Fruit fly (Drosophila melanogaster): ENCODE measurements around the gene CG6168.

dm6 chr3L:11367797-11368196, 46.3 kb upstream of the CG6168 start:
- no peak for TF ChIP-seq CG15710 (tag; optimal IDR thresholded peaks at IDR 0.05)
- peak; percentile 1 for TF ChIP-seq CG9948 (tag; optimal IDR thresholded peaks at IDR 0.05)
- TF ChIP-seq CG12605 (GFP tag; IDR thresholded peaks at IDR 0.05), result no peak
- no peak for TF ChIP-seq Ets98B (GFP tag; IDR thresholded peaks at IDR 0.05)
- no peak for TF ChIP-seq gl (tag; optimal IDR thresholded peaks at IDR 0.05)
- peak; percentile 37 for TF ChIP-seq CG14655 (GFP tag; optimal IDR thresholded peaks at IDR 0.05)
- no peak for TF ChIP-seq CG13204 (GFP tag; optimal IDR thresholded peaks at IDR 0.05)
- no peak for TF ChIP-seq fd96Ca (GFP tag; IDR thresholded peaks at IDR 0.05)
- no peak for TF ChIP-seq CG34367 (tag; optimal IDR thresholded peaks at IDR 0.05)
- TF ChIP-seq CG10348 (GFP tag; IDR thresholded peaks at IDR 0.05), result no peak
- TF ChIP-seq Pif1B (GFP tag; optimal IDR thresholded peaks at IDR 0.05), result no peak
- TF ChIP-seq CG8301 (tag; optimal IDR thresholded peaks at IDR 0.05), result no peak
- TF ChIP-seq EcR (GFP tag; optimal IDR thresholded peaks at IDR 0.05), result no peak
- peak; percentile 46; the same call in 2 of the 3 replicates for TF ChIP-seq CG4496 (GFP tag; IDR thresholded peaks at IDR 0.05)

Data from whole organism, pupa.